Worm (Caenorhabditis elegans): ENCODE data around the gene C02F4.5.

DNA sequence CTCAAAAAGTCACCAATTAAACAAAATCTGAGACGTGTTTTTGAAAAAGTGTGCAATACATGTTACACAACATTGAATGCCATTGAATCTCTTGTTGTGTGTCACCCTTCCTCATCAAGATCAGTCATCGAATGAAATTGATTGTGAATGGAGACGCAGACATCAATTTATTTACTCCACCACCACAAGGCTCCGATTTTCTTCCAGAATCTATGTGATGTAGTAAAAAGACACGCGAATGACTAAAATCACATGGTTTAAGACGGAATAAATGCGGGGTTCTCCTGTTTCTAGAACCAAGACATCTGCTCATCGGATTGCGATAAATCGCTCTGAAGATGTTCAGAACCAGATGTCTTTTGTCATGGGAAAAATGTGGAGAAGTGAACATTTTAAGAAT lies 11.2 kb downstream of the C02F4.5 start:
- TF ChIP-seq lsy-2 (tag; optimal IDR thresholded peaks at IDR 0.05) (no peak), ztf-11 (tag; optimal IDR thresholded peaks at IDR 0.05) (no peak), F13H6.1 (tag; optimal IDR thresholded peaks at IDR 0.05) (peak; percentile 18), unc-39 (tag; optimal IDR thresholded peaks at IDR 0.05) (no peak), nhr-10 (tag; optimal IDR thresholded peaks at IDR 0.05) (no peak), elt-3 (tag; optimal IDR thresholded peaks at IDR 0.05) (no peak), lin-39 (tag; optimal IDR thresholded peaks at IDR 0.05) (no peak), dmd-4 (tag; optimal IDR thresholded peaks at IDR 0.05) (no peak), nhr-25 (tag; optimal IDR thresholded peaks at IDR 0.05) (no peak), nhr-12 (tag; optimal IDR thresholded peaks at IDR 0.05) (no peak), nhr-21 (tag; optimal IDR thresholded peaks at IDR 0.05) (no peak)

Data from whole organism, L2 larva.